Fruit fly (Drosophila melanogaster) whole organism, prepupa: ENCODE results near the gene Zmynd8.

Experiments used
- Blimp-1 ChIP-seq: fragments of 200-800 bp; sonication (Bioruptor generic); optimal IDR thresholded peaks from 3 replicates; lab custom pipeline; 2017; ENCODE audit warnings: missing biosample characterization, missing genetic modification characterization, mild to moderate bottlenecking, moderate library complexity, missing genetic modification reagents
- CG10631 ChIP-seq: fragments of 200-800 bp; sonication (Bioruptor generic); optimal IDR thresholded peaks from 2 replicates; lab custom pipeline; 2016; ENCODE audit warnings: missing biosample characterization, missing genetic modification characterization
- CG10669 ChIP-seq: fragments of 200-800 bp; sonication (Bioruptor generic); optimal IDR thresholded peaks from 3 replicates; lab custom pipeline; 2018; ENCODE audit warnings: missing biosample characterization, mild to moderate bottlenecking, missing genetic modification characterization, moderate library complexity
- CG11294 ChIP-seq: fragments of 200-800 bp; sonication (Bioruptor generic); IDR thresholded peaks from 2 replicates; pipeline ENCODE4 v1.3.6; 2022; ENCODE audit warnings: missing biosample characterization, missing genetic modification characterization
- CG11762 ChIP-seq: fragments of 200-800 bp; sonication (Bioruptor generic); optimal IDR thresholded peaks from 3 replicates; lab custom pipeline; 2016; ENCODE audit warnings: missing biosample characterization, missing genetic modification characterization; ENCODE audit not compliant: insufficient read depth
- CG11902 ChIP-seq: fragments of 200-800 bp; sonication (Bioruptor generic); optimal IDR thresholded peaks from 3 replicates; lab custom pipeline; 2016; ENCODE audit warnings: missing biosample characterization, missing genetic modification characterization
- CG15336 ChIP-seq: fragments of 200-800 bp; sonication (Bioruptor generic); IDR thresholded peaks from 2 replicates; pipeline ENCODE4 v1.3.6; 2022; ENCODE audit warnings: missing biosample characterization, missing genetic modification characterization
- CG1621 ChIP-seq: fragments of 200-800 bp; sonication (Bioruptor generic); optimal IDR thresholded peaks from 3 replicates; lab custom pipeline; 2018; ENCODE audit warnings: missing biosample characterization, mild to moderate bottlenecking, missing genetic modification characterization
- CG16779 ChIP-seq: fragments of 200-800 bp; sonication (Bioruptor generic); optimal IDR thresholded peaks from 3 replicates; lab custom pipeline; 2017; ENCODE audit warnings: missing biosample characterization, mild to moderate bottlenecking, missing genetic modification characterization
- CG3032 ChIP-seq: fragments of 200-800 bp; optimal IDR thresholded peaks from 2 replicates; lab custom pipeline; 2019; ENCODE audit warnings: missing biosample characterization, mild to moderate bottlenecking, missing genetic modification characterization, moderate library complexity
- CG31627 ChIP-seq: fragments of 200-800 bp; sonication (Bioruptor generic); optimal IDR thresholded peaks from 3 replicates; lab custom pipeline; 2016; ENCODE audit warnings: missing biosample characterization, missing genetic modification characterization
- CG32006 ChIP-seq: fragments of 200-800 bp; sonication (Bioruptor generic); optimal IDR thresholded peaks from 3 replicates; lab custom pipeline; 2017; ENCODE audit warnings: missing biosample characterization, mild to moderate bottlenecking, missing genetic modification characterization
- CG34406 ChIP-seq: fragments of 200-800 bp; sonication (Bioruptor generic); optimal IDR thresholded peaks from 3 replicates; lab custom pipeline; 2016; ENCODE audit warnings: missing biosample characterization, missing genetic modification characterization
- CG3919 ChIP-seq: fragments of 200-800 bp; sonication (Bioruptor generic); optimal IDR thresholded peaks from 3 replicates; lab custom pipeline; 2016; ENCODE audit warnings: missing biosample characterization, missing genetic modification characterization
- CG6276 ChIP-seq: fragments of 200-800 bp; sonication (Bioruptor generic); optimal IDR thresholded peaks from 2 replicates; lab custom pipeline; 2017; ENCODE audit warnings: missing biosample characterization, mild to moderate bottlenecking, missing genetic modification characterization
- CG6792 ChIP-seq: fragments of 200-800 bp; sonication (Bioruptor generic); optimal IDR thresholded peaks from 3 replicates; lab custom pipeline; 2016; ENCODE audit warnings: missing biosample characterization, missing genetic modification characterization
- CG6808 ChIP-seq: fragments of 200-800 bp; sonication (Bioruptor generic); optimal IDR thresholded peaks from 3 replicates; lab custom pipeline; 2017; ENCODE audit warnings: missing biosample characterization, missing genetic modification characterization, mild to moderate bottlenecking, moderate library complexity, missing genetic modification reagents
- CG6854 ChIP-seq: fragments of 200-800 bp; sonication (Bioruptor generic); optimal IDR thresholded peaks from 2 replicates; lab custom pipeline; 2017; ENCODE audit warnings: missing biosample characterization, mild to moderate bottlenecking, missing genetic modification characterization
- CG7368 ChIP-seq: fragments of 200-800 bp; sonication (Bioruptor generic); optimal IDR thresholded peaks from 3 replicates; lab custom pipeline; 2016; ENCODE audit warnings: missing biosample characterization, missing genetic modification characterization
- CG8119 ChIP-seq: fragments of 200-800 bp; sonication (Bioruptor generic); IDR thresholded peaks from 3 replicates; pipeline ENCODE4 v1.3.6; 2022; ENCODE audit warnings: missing biosample characterization, missing genetic modification characterization
- CG8319 ChIP-seq: fragments of 200-800 bp; sonication (Bioruptor generic); optimal IDR thresholded peaks from 3 replicates; lab custom pipeline; 2016; ENCODE audit warnings: missing biosample characterization, missing genetic modification characterization
- CG8632 ChIP-seq: fragments of 200-800 bp; sonication (Bioruptor generic); optimal IDR thresholded peaks from 3 replicates; lab custom pipeline; 2016; ENCODE audit warnings: missing biosample characterization, missing genetic modification characterization
- CG9139 ChIP-seq: fragments of 200-800 bp; sonication (Bioruptor generic); optimal IDR thresholded peaks from 3 replicates; lab custom pipeline; 2017; ENCODE audit warnings: missing biosample characterization, mild to moderate bottlenecking, missing genetic modification characterization
- Eip75B ChIP-seq: fragments of 200-800 bp; sonication (Bioruptor generic); optimal IDR thresholded peaks from 3 replicates; lab custom pipeline; 2016; ENCODE audit warnings: missing biosample characterization, missing genetic modification characterization
- Eip78C ChIP-seq: fragments of 200-800 bp; sonication (Bioruptor generic); peaks from one replicate; lab custom pipeline; 2016; ENCODE audit warnings: missing biosample characterization, missing genetic modification characterization
- Ets21C ChIP-seq: fragments of 200-800 bp; sonication (Bioruptor generic); optimal IDR thresholded peaks from 3 replicates; lab custom pipeline; 2016; ENCODE audit warnings: missing biosample characterization, missing genetic modification characterization
- Gug ChIP-seq: fragments of 200-800 bp; sonication (Bioruptor generic); IDR thresholded peaks from 2 replicates; pipeline ENCODE4 v1.3.6; 2022; ENCODE audit warnings: missing biosample characterization, missing genetic modification characterization
- Hr38 ChIP-seq: sonication (Bioruptor generic); optimal IDR thresholded peaks from 2 replicates; lab custom pipeline; 2016; ENCODE audit warnings: missing biosample characterization, missing genetic modification characterization
- Hr39 ChIP-seq: fragments of 200-800 bp; sonication (Bioruptor generic); optimal IDR thresholded peaks from 2 replicates; lab custom pipeline; 2016; ENCODE audit warnings: missing biosample characterization, missing genetic modification characterization
- Hr4 ChIP-seq: fragments of 200-800 bp; sonication (Bioruptor generic); optimal IDR thresholded peaks from 3 replicates; lab custom pipeline; 2016; ENCODE audit warnings: missing biosample characterization, missing genetic modification characterization
- Lpt ChIP-seq: fragments of 200-800 bp; sonication (Bioruptor generic); optimal IDR thresholded peaks from 3 replicates; lab custom pipeline; 2016; ENCODE audit warnings: missing biosample characterization, missing genetic modification characterization
- Met ChIP-seq: fragments of 200-800 bp; sonication (Bioruptor generic); optimal IDR thresholded peaks from 3 replicates; lab custom pipeline; 2016; ENCODE audit warnings: missing biosample characterization, missing genetic modification characterization
- OdsH ChIP-seq: fragments of 200-800 bp; sonication (Bioruptor generic); optimal IDR thresholded peaks from 3 replicates; lab custom pipeline; 2016; ENCODE audit warnings: missing biosample characterization, missing genetic modification characterization
- Smox ChIP-seq: fragments of 200-800 bp; sonication (Bioruptor generic); optimal IDR thresholded peaks from 3 replicates; lab custom pipeline; 2016; ENCODE audit warnings: missing biosample characterization, missing genetic modification characterization
- Sox102F ChIP-seq: fragments of 200-800 bp; sonication (Bioruptor generic); optimal IDR thresholded peaks from 2 replicates; lab custom pipeline; 2016; ENCODE audit warnings: missing biosample characterization, mild to moderate bottlenecking, missing genetic modification characterization
- Sox14 ChIP-seq: fragments of 200-800 bp; sonication (Bioruptor generic); optimal IDR thresholded peaks from 3 replicates; lab custom pipeline; 2016; ENCODE audit warnings: missing biosample characterization, missing genetic modification characterization
- Sox15 ChIP-seq: fragments of 200-800 bp; sonication (Bioruptor generic); optimal IDR thresholded peaks from 3 replicates; lab custom pipeline; 2016; ENCODE audit warnings: missing biosample characterization, missing genetic modification characterization
- achi ChIP-seq: fragments of 200-800 bp; sonication (Bioruptor generic); optimal IDR thresholded peaks from 3 replicates; lab custom pipeline; 2016; ENCODE audit warnings: missing biosample characterization, missing genetic modification characterization
- acj6 ChIP-seq: fragments of 200-800 bp; sonication (Bioruptor generic); optimal IDR thresholded peaks from 3 replicates; lab custom pipeline; 2016; ENCODE audit warnings: missing biosample characterization, missing genetic modification characterization
- cyc ChIP-seq: fragments of 200-800 bp; sonication (Bioruptor generic); optimal IDR thresholded peaks from 3 replicates; lab custom pipeline; 2016; ENCODE audit warnings: missing biosample characterization, missing genetic modification characterization
- dac ChIP-seq: fragments of 200-800 bp; sonication (Bioruptor generic); optimal IDR thresholded peaks from 2 replicates; lab custom pipeline; 2017; ENCODE audit warnings: missing biosample characterization, mild to moderate bottlenecking, missing genetic modification characterization
- eg ChIP-seq: fragments of 200-800 bp; sonication (Bioruptor generic); IDR thresholded peaks from 3 replicates; pipeline ENCODE4 v1.3.6; 2022; ENCODE audit warnings: missing biosample characterization, missing genetic modification characterization
- fd59A ChIP-seq: fragments of 200-800 bp; sonication (Bioruptor generic); optimal IDR thresholded peaks from 2 replicates; lab custom pipeline; 2017; ENCODE audit warnings: missing biosample characterization, mild to moderate bottlenecking, missing genetic modification characterization, missing genetic modification reagents
- fd85E ChIP-seq: fragments of 200-800 bp; sonication (Bioruptor generic); optimal IDR thresholded peaks from 3 replicates; lab custom pipeline; 2016; ENCODE audit warnings: missing biosample characterization, missing genetic modification characterization
- fkh ChIP-seq: fragments of 200-800 bp; sonication (Bioruptor generic); optimal IDR thresholded peaks from 3 replicates; lab custom pipeline; 2017; ENCODE audit warnings: missing biosample characterization, mild to moderate bottlenecking, missing genetic modification characterization, moderate library complexity
- lz ChIP-seq: fragments of 200-800 bp; sonication (Bioruptor generic); optimal IDR thresholded peaks from 3 replicates; lab custom pipeline; 2016; ENCODE audit warnings: missing biosample characterization, missing genetic modification characterization
- pdm3 ChIP-seq: fragments of 200-800 bp; sonication (Bioruptor generic); optimal IDR thresholded peaks from 3 replicates; lab custom pipeline; 2016; ENCODE audit warnings: missing biosample characterization, missing genetic modification characterization
- salr ChIP-seq, 2 experiments: fragments of 200-800 bp; sonication (Bioruptor generic); optimal IDR thresholded peaks; 3 replicates each; lab custom pipeline; 2016 to 2018; ENCODE audit warnings: missing biosample characterization in 2 of 2, missing genetic modification characterization in 2 of 2, mild to moderate bottlenecking in 1 of 2
- spab ChIP-seq: fragments of 200-800 bp; sonication (Bioruptor generic); optimal IDR thresholded peaks from 2 replicates; lab custom pipeline; 2017; ENCODE audit warnings: missing biosample characterization, mild to moderate bottlenecking, missing genetic modification characterization, missing genetic modification reagents
- ss ChIP-seq, 2 experiments: fragments of 200-800 bp; sonication (Bioruptor generic); optimal IDR thresholded peaks; 2 replicates in 1 of 2; 3 replicates in 1 of 2; lab custom pipeline; 2017 to 2018; ENCODE audit warnings: mild to moderate bottlenecking in 2 of 2, missing biosample characterization in 2 of 2, missing genetic modification characterization in 2 of 2, moderate library complexity in 1 of 2
- vri ChIP-seq: fragments of 200-800 bp; sonication (Bioruptor generic); optimal IDR thresholded peaks from 3 replicates; lab custom pipeline; 2016; ENCODE audit warnings: missing biosample characterization, mild to moderate bottlenecking, missing genetic modification characterization

Zmynd8 gene

dm6 chr3R:31698143-31698776 lies 29.0 kb downstream of the Zmynd8 start:
- peak; percentile 84 for TF ChIP-seq pdm3 (GFP tag; lab: Kevin White, UChicago)
- TF ChIP-seq Eip75B (GFP tag; lab: Kevin White, UChicago) = peak; percentile 92
- TF ChIP-seq Lpt (GFP tag; lab: Kevin White, UChicago) = peak; percentile 46
- TF ChIP-seq Sox15 (GFP tag; lab: Kevin White, UChicago) = peak; percentile 77
- TF ChIP-seq CG3032 (tag; lab: Kevin White, UChicago) = peak; percentile 92
- TF ChIP-seq Gug (GFP tag; lab: Robert Waterston, UW) = peak; percentile 57
- TF ChIP-seq CG11762 (GFP tag; lab: Kevin White, UChicago) = peak; percentile 57
- TF ChIP-seq CG8632 = peak; percentile 79
- TF ChIP-seq CG9139 = peak; percentile 87
- peak; percentile 92 for TF ChIP-seq spab (GFP tag; lab: Kevin White, UChicago)
- TF ChIP-seq CG11294 = no peak
- TF ChIP-seq CG16779 = peak; percentile 60
- peak; percentile 35; the same call in 1 of the 3 replicates for TF ChIP-seq eg (GFP tag; lab: Robert Waterston, UW)
- peak; percentile 86 for TF ChIP-seq OdsH (GFP tag; lab: Kevin White, UChicago)
- no peak for TF ChIP-seq Hr38 (GFP tag; lab: Kevin White, UChicago)
- peak; percentile 53 for TF ChIP-seq Hr4 (GFP tag; lab: Kevin White, UChicago)
- TF ChIP-seq ss (GFP tag; optimal IDR thresholded peaks at IDR 0.05; lab: Kevin White, UChicago) = peak; percentile 91 to 92
- peak; percentile 80 for TF ChIP-seq CG8319 (GFP tag; lab: Kevin White, UChicago)
- TF ChIP-seq CG6276 = peak; percentile 7
- TF ChIP-seq CG6792 (GFP tag; lab: Kevin White, UChicago) = peak; percentile 91
- TF ChIP-seq salr (GFP tag; optimal IDR thresholded peaks at IDR 0.05; lab: Kevin White, UChicago) = peak; percentile 63 to 87
- peak; percentile 78 for TF ChIP-seq CG7368
- TF ChIP-seq CG1621 (tag; lab: Kevin White, UChicago) = peak; percentile 87
- TF ChIP-seq CG8119 = peak; percentile 56; the same call in 1 of the 3 replicates
- peak; percentile 85 for TF ChIP-seq Blimp-1 (GFP tag; lab: Kevin White, UChicago)
- peak; percentile 96 for TF ChIP-seq cyc (GFP tag; lab: Kevin White, UChicago)
- TF ChIP-seq CG11902 (GFP tag; lab: Kevin White, UChicago) = peak; percentile 84
- peak; percentile 33 for TF ChIP-seq CG32006 (GFP tag; lab: Kevin White, UChicago)
- peak; percentile 88 for TF ChIP-seq Ets21C (GFP tag; lab: Kevin White, UChicago)
- TF ChIP-seq acj6 (GFP tag; lab: Kevin White, UChicago) = peak; percentile 86
- peak; percentile 89 for TF ChIP-seq CG10631
- peak; percentile 97 for TF ChIP-seq Eip78C (GFP tag; lab: Kevin White, UChicago)
- peak; percentile 77 for TF ChIP-seq CG6854 (GFP tag; lab: Kevin White, UChicago)
- peak; percentile 94 for TF ChIP-seq lz (GFP tag; lab: Kevin White, UChicago)
- TF ChIP-seq Sox14 (GFP tag; lab: Kevin White, UChicago) = peak; percentile 89
- TF ChIP-seq Smox (GFP tag; lab: Kevin White, UChicago) = peak; percentile 91
- peak; percentile 82 for TF ChIP-seq CG34406 (GFP tag; lab: Kevin White, UChicago)
- peak; percentile 24; the same call in 1 of the 2 replicates for TF ChIP-seq CG15336
- TF ChIP-seq Hr39 (GFP tag; lab: Kevin White, UChicago) = peak; percentile 95
- peak; percentile 90 for TF ChIP-seq CG6808 (GFP tag; lab: Kevin White, UChicago)
- peak; percentile 95 for TF ChIP-seq vri (GFP tag; lab: Kevin White, UChicago)
- TF ChIP-seq Sox102F (GFP tag; lab: Kevin White, UChicago) = peak; percentile 93
- TF ChIP-seq CG31627 (GFP tag; lab: Kevin White, UChicago) = peak; percentile 94
- no peak for TF ChIP-seq fkh (GFP tag; lab: Kevin White, UChicago)
- TF ChIP-seq Met (GFP tag; lab: Kevin White, UChicago) = peak; percentile 95
- TF ChIP-seq fd59A = peak; percentile 88
- TF ChIP-seq CG3919 = peak; percentile 92
- peak; percentile 45 for TF ChIP-seq fd85E (GFP tag; lab: Kevin White, UChicago)
- no peak for TF ChIP-seq dac (GFP tag; lab: Kevin White, UChicago)
- peak; percentile 87 for TF ChIP-seq achi (GFP tag; lab: Kevin White, UChicago)
- peak; percentile 92 for TF ChIP-seq CG10669 (GFP tag; lab: Kevin White, UChicago)
